Worm (Caenorhabditis elegans) whole organism, L2 larva: Measurements from ENCODE around the gene col-131.
A peak's percentile ranks its signal among the peaks of the same experiment; 100 is the strongest.

ENCODE experiments used
- C34F6.9 ChIP-seq: fragments of 150-350 bp; optimal IDR thresholded peaks from 2 replicates; lab custom pipeline; 2014; ENCODE audit warnings: missing biosample characterization, missing genetic modification characterization
- F13H6.1 ChIP-seq: sonication (generic microtip); optimal IDR thresholded peaks from 2 replicates; lab custom pipeline; 2016; ENCODE audit warnings: missing genetic modification characterization, missing compliant biosample characterization
- R02D3.7 ChIP-seq: fragments of 150-350 bp; optimal IDR thresholded peaks from 2 replicates; lab custom pipeline; 2014; ENCODE audit warnings: missing biosample characterization, missing genetic modification characterization
- Y55F3AM.14 ChIP-seq: fragments of 200-800 bp; sonication (Bioruptor generic); optimal IDR thresholded peaks from 2 replicates; lab custom pipeline; 2018; ENCODE audit warnings: mild to moderate bottlenecking, missing genetic modification characterization, missing compliant biosample characterization
- ZK546.5 ChIP-seq: sonication (generic microtip); optimal IDR thresholded peaks from 2 replicates; lab custom pipeline; 2017; ENCODE audit warnings: missing biosample characterization, missing genetic modification characterization
- alr-1 ChIP-seq: fragments of 150-350 bp; optimal IDR thresholded peaks from 2 replicates; lab custom pipeline; 2014; ENCODE audit warnings: missing biosample characterization, missing genetic modification characterization
- aly-2 ChIP-seq: fragments of 150-350 bp; optimal IDR thresholded peaks from 2 replicates; lab custom pipeline; 2014; ENCODE audit warnings: missing biosample characterization, missing genetic modification characterization
- ama-1 ChIP-seq: fragments of 150-350 bp; optimal IDR thresholded peaks from 2 replicates; lab custom pipeline; 2018; ENCODE audit warnings: inconsistent platforms
- ceh-16 ChIP-seq: fragments of 150-350 bp; optimal IDR thresholded peaks from 2 replicates; lab custom pipeline; 2014; ENCODE audit warnings: missing biosample characterization, missing genetic modification characterization
- ceh-82 ChIP-seq: fragments of 150-350 bp; optimal IDR thresholded peaks from 2 replicates; lab custom pipeline; 2014; ENCODE audit warnings: missing biosample characterization, missing genetic modification characterization
- crh-2 ChIP-seq: sonication (generic microtip); optimal IDR thresholded peaks from 2 replicates; lab custom pipeline; 2017; ENCODE audit warnings: missing biosample characterization, missing genetic modification characterization
- dmd-4 ChIP-seq: sonication (generic microtip); optimal IDR thresholded peaks from 2 replicates; lab custom pipeline; 2017; ENCODE audit warnings: missing biosample characterization, missing genetic modification characterization
- egl-27 ChIP-seq: sonication (generic microtip); optimal IDR thresholded peaks from 3 replicates; lab custom pipeline; 2017; ENCODE audit warnings: missing biosample characterization, missing genetic modification reagents, missing genetic modification characterization
- elt-1 ChIP-seq: fragments of 150-350 bp; optimal IDR thresholded peaks from 2 replicates; lab custom pipeline; 2014; ENCODE audit warnings: missing biosample characterization, missing genetic modification characterization
- fos-1 ChIP-seq: fragments of 150-350 bp; optimal IDR thresholded peaks from 2 replicates; lab custom pipeline; 2014; ENCODE audit warnings: missing biosample characterization, missing genetic modification characterization
- lin-11 ChIP-seq: fragments of 150-350 bp; sonication (generic microtip); optimal IDR thresholded peaks from 2 replicates; lab custom pipeline; 2014; ENCODE audit warnings: missing biosample characterization, missing genetic modification characterization, inconsistent platforms, mixed read lengths
- lin-13 ChIP-seq: fragments of 150-350 bp; optimal IDR thresholded peaks from 2 replicates; lab custom pipeline; 2014; ENCODE audit warnings: missing biosample characterization, missing genetic modification reagents, missing genetic modification characterization
- lin-39 ChIP-seq: fragments of 150-350 bp; optimal IDR thresholded peaks from 2 replicates; lab custom pipeline; 2014; ENCODE audit warnings: missing biosample characterization, missing genetic modification reagents, missing genetic modification characterization
- lsy-2 ChIP-seq, 2 experiments: fragments of 150-350 bp in 1 of 2; sonication (generic microtip) in 1 of 2; optimal IDR thresholded peaks; 2 replicates each; lab custom pipeline; 2014 to 2017; ENCODE audit warnings: missing biosample characterization in 2 of 2, missing genetic modification characterization in 2 of 2
- mbf-1 ChIP-seq: sonication (generic microtip); optimal IDR thresholded peaks from 2 replicates; lab custom pipeline; 2017; ENCODE audit warnings: missing biosample characterization, missing genetic modification characterization
- mdl-1 ChIP-seq, 2 experiments: fragments of 150-350 bp in 1 of 2; sonication (generic microtip) in 1 of 2; optimal IDR thresholded peaks; 2 replicates each; lab custom pipeline; 2017; ENCODE audit warnings: missing biosample characterization in 2 of 2, missing genetic modification characterization in 2 of 2
- nhr-11 ChIP-seq: fragments of 150-350 bp; optimal IDR thresholded peaks from 2 replicates; lab custom pipeline; 2014; ENCODE audit warnings: missing biosample characterization, missing genetic modification characterization
- nhr-12 ChIP-seq: fragments of 150-350 bp; optimal IDR thresholded peaks from 2 replicates; lab custom pipeline; 2014; ENCODE audit warnings: missing biosample characterization, missing genetic modification characterization
- nhr-129 ChIP-seq: fragments of 150-350 bp; optimal IDR thresholded peaks from 2 replicates; lab custom pipeline; 2014; ENCODE audit warnings: missing biosample characterization, missing genetic modification characterization
- nhr-21 ChIP-seq: fragments of 150-350 bp; optimal IDR thresholded peaks from 2 replicates; lab custom pipeline; 2014; ENCODE audit warnings: missing biosample characterization, missing genetic modification characterization
- nhr-23 ChIP-seq: fragments of 150-350 bp; optimal IDR thresholded peaks from 2 replicates; lab custom pipeline; 2014; ENCODE audit warnings: missing biosample characterization, missing genetic modification reagents, missing genetic modification characterization
- nhr-6 ChIP-seq: fragments of 150-350 bp; optimal IDR thresholded peaks from 2 replicates; lab custom pipeline; 2014; ENCODE audit warnings: missing biosample characterization, missing genetic modification characterization
- nhr-77 ChIP-seq: fragments of 150-350 bp; optimal IDR thresholded peaks from 2 replicates; lab custom pipeline; 2014; ENCODE audit warnings: missing biosample characterization, missing genetic modification characterization
- peb-1 ChIP-seq: fragments of 150-350 bp; optimal IDR thresholded peaks from 2 replicates; lab custom pipeline; 2014; ENCODE audit warnings: missing biosample characterization, missing genetic modification characterization
- sem-4 ChIP-seq: fragments of 150-350 bp; optimal IDR thresholded peaks from 2 replicates; lab custom pipeline; 2014; ENCODE audit warnings: missing biosample characterization, missing genetic modification reagents, missing genetic modification characterization
- skn-1 ChIP-seq: sonication (generic microtip); optimal IDR thresholded peaks from 2 replicates; lab custom pipeline; 2017; ENCODE audit warnings: missing biosample characterization, missing genetic modification characterization
- sma-3 ChIP-seq: sonication (generic microtip); optimal IDR thresholded peaks from 2 replicates; lab custom pipeline; 2016; ENCODE audit warnings: missing genetic modification reagents, missing genetic modification characterization, missing compliant biosample characterization
- sma-9 ChIP-seq, 2 experiments: fragments of 150-350 bp in 1 of 2; sonication (generic microtip) in 1 of 2; optimal IDR thresholded peaks; 2 replicates each; lab custom pipeline; 2014 to 2016; ENCODE audit warnings: missing genetic modification characterization in 2 of 2, mild to moderate bottlenecking in 1 of 2, missing biosample characterization in 1 of 2, missing compliant biosample characterization in 1 of 2, missing genetic modification reagents in 1 of 2, moderate library complexity in 1 of 2
- unc-39 ChIP-seq: fragments of 150-350 bp; optimal IDR thresholded peaks from 2 replicates; lab custom pipeline; 2014; ENCODE audit warnings: missing biosample characterization, missing genetic modification characterization
- unc-55 ChIP-seq: fragments of 150-350 bp; sonication (generic microtip); optimal IDR thresholded peaks from 3 replicates; lab custom pipeline; 2014; ENCODE audit warnings: missing biosample characterization, missing genetic modification reagents, missing genetic modification characterization
- zag-1 ChIP-seq: fragments of 150-350 bp; optimal IDR thresholded peaks from 2 replicates; lab custom pipeline; 2014; ENCODE audit warnings: missing biosample characterization, missing genetic modification characterization
- ztf-1 ChIP-seq: fragments of 200-800 bp; sonication (Bioruptor generic); conservative IDR thresholded peaks from 2 replicates; pipeline ENCODE4 v1.3.6; 2022; ENCODE audit warnings: missing genetic modification characterization, missing compliant biosample characterization
- ztf-11 ChIP-seq: sonication (generic microtip); optimal IDR thresholded peaks from 2 replicates; lab custom pipeline; 2017; ENCODE audit warnings: missing biosample characterization, missing genetic modification characterization
- ztf-4 ChIP-seq: fragments of 150-350 bp; optimal IDR thresholded peaks from 2 replicates; lab custom pipeline; 2014; ENCODE audit warnings: missing biosample characterization, missing genetic modification characterization

Gene col-131

DNA sequence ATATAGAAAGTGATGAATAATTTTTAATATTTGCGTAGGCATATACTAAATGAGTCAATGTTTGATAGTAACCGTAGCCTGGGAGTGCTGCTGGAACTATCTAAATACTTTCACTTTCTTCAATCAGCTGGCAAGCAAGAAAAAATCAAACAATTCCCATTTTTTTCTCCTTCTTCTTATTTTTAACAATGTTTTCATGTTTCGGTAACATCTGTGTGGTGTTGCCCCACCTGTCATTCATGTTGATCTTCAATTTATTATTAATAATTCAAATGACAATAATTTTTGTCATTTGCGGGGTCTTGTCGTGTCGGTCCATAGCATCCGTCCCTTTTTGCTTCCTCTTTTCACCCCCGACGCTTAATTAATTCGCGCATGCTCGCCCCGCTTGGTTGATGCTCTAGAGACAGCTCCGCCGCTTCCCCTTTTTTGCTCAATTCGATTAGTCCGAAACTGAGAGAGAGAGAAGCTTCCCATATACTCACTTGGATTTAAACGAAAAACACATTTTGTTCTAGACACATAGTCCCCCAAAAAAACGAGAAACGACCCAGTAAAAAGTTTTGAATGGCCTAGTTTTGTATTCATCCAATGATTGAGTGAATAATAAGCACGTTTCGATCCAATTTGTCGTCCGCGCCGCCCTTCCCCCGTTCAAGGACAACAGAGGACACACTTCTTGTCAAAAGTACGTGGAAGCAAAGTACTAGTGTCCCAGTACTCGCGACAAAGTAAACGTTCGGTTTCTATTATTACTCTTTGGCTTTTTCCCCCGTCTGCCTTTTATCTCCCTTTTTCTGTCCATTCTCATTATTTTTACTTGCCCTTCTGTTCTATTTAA lies 39.1 kb downstream of the col-131 start:
- peak; percentile 32 for TF ChIP-seq nhr-129 (tag; lab: Kevin White, UChicago)
- peak; percentile 17 for TF ChIP-seq Y55F3AM.14 (GFP tag; lab: Kevin White, UChicago)
- TF ChIP-seq ZK546.5 (tag; lab: Kevin White, UChicago) = no peak
- TF ChIP-seq sem-4 (tag; lab: Kevin White, UChicago) = peak; percentile 48
- TF ChIP-seq crh-2 (tag; lab: Kevin White, UChicago) = peak; percentile 1

DNA sequence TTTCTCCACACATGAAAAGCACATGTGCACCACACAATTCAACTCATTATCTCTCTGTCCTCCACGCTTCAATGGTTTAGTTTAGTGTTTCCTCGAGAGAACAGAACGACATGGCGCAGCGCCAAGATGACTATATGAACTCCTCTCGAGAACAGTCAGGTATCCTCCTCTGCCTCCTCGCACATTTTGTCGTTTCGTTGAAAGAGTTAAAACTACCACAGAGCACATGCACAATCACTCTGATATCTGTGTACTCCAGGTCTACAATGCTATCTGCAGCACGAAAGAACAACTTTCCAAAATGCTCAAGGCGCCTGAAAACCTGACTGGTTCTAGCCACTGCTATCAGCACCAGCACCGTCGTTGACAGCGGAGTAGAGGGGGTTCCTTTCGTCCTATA lies 40.3 kb downstream of the col-131 start:
- TF ChIP-seq mdl-1 (tag; optimal IDR thresholded peaks at IDR 0.05; lab: Kevin White, UChicago) (peak in 1 of 2 experiments; percentile 8), sem-4 (tag; lab: Kevin White, UChicago) (no peak), aly-2 (tag; lab: Kevin White, UChicago) (no peak), ztf-4 (tag; lab: Kevin White, UChicago) (no peak), nhr-12 (tag; lab: Kevin White, UChicago) (no peak), crh-2 (tag; lab: Kevin White, UChicago) (peak; percentile 2), mbf-1 (tag; lab: Kevin White, UChicago) (no peak), ztf-1 (GFP tag; lab: Robert Waterston, UW) (no peak), nhr-23 (tag; lab: Kevin White, UChicago) (no peak), nhr-21 (no peak), sma-9 (GFP tag; optimal IDR thresholded peaks at IDR 0.05; lab: Kevin White, UChicago) (peak; percentile 85), sma-9 (tag; optimal IDR thresholded peaks at IDR 0.05; lab: Kevin White, UChicago) (no peak), F13H6.1 (tag; lab: Kevin White, UChicago) (no peak), lin-13 (GFP tag; lab: Kevin White, UChicago) (no peak), fos-1 (peak; percentile 69), unc-55 (GFP tag; lab: Kevin White, UChicago) (no peak), dmd-4 (no peak), ZK546.5 (tag; lab: Kevin White, UChicago) (no peak), unc-39 (tag; lab: Kevin White, UChicago) (no peak), alr-1 (no peak), ceh-16 (tag; lab: Kevin White, UChicago) (no peak), ama-1 (lab: Kevin White, UChicago) (no peak), zag-1 (no peak), peb-1 (tag; lab: Kevin White, UChicago) (no peak), sma-3 (GFP tag; lab: Kevin White, UChicago) (no peak), ztf-11 (tag; lab: Kevin White, UChicago) (no peak)

DNA sequence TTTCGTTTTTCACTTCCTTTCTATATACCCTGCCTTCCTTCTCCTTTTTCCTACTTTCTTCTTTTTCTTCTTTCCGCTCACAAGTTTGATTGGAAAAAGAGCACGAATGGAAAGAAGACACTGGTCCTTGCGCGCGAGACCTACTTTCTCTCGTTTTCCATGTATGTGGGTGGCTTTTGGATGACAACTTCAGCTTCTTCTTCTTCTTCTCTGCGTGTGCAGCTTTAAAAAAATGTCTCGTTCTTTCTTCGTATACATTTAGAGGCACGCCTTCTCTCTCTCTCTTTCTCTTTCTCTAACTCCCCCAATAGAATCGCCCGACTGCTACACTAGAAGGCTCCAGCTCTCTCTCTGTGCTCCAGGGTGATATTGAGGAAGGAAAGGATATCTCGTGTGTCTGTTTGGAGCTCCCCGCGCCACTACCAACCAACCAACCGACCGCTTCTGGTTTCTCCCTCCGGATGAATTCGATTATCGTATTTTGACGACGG lies 41.2 kb downstream of the col-131 start:
- no peak for TF ChIP-seq unc-39 (tag; lab: Kevin White, UChicago)
- no peak for TF ChIP-seq R02D3.7 (tag; lab: Kevin White, UChicago)
- no peak for TF ChIP-seq nhr-11
- peak; percentile 58 for TF ChIP-seq C34F6.9 (tag; lab: Kevin White, UChicago)
- TF ChIP-seq mbf-1 (tag; lab: Kevin White, UChicago) = no peak
- TF ChIP-seq nhr-6 (tag; lab: Kevin White, UChicago) = no peak
- peak; percentile 7 to 46 for TF ChIP-seq mdl-1 (tag; optimal IDR thresholded peaks at IDR 0.05; lab: Kevin White, UChicago)
- TF ChIP-seq egl-27 (tag; lab: Kevin White, UChicago) = peak; percentile 4
- TF ChIP-seq nhr-23 (tag; lab: Kevin White, UChicago) = no peak
- peak; percentile 12 for TF ChIP-seq lin-13 (GFP tag; lab: Kevin White, UChicago)
- TF ChIP-seq lin-11 (tag; lab: Kevin White, UChicago) = peak; percentile 2
- TF ChIP-seq nhr-77 (tag; lab: Kevin White, UChicago) = no peak
- TF ChIP-seq skn-1 (tag; lab: Kevin White, UChicago) = no peak
- peak; percentile 44 for TF ChIP-seq Y55F3AM.14 (GFP tag; lab: Kevin White, UChicago)
- no peak for TF ChIP-seq ztf-4 (tag; lab: Kevin White, UChicago)
- peak; percentile 17 for TF ChIP-seq zag-1
- TF ChIP-seq ceh-82 = no peak
- TF ChIP-seq ztf-11 (tag; lab: Kevin White, UChicago) = no peak
- peak; percentile 49 for TF ChIP-seq F13H6.1 (tag; lab: Kevin White, UChicago)
- TF ChIP-seq nhr-129 (tag; lab: Kevin White, UChicago) = peak; percentile 81
- no peak for TF ChIP-seq ama-1 (lab: Kevin White, UChicago)
- no peak for TF ChIP-seq lin-39 (tag; lab: Kevin White, UChicago)
- TF ChIP-seq aly-2 (tag; lab: Kevin White, UChicago) = no peak
- TF ChIP-seq crh-2 (tag; lab: Kevin White, UChicago) = peak; percentile 58
- TF ChIP-seq dmd-4 = no peak
- TF ChIP-seq elt-1 (tag; lab: Kevin White, UChicago) = no peak
- no peak for TF ChIP-seq ZK546.5 (tag; lab: Kevin White, UChicago)
- TF ChIP-seq lsy-2 (tag; optimal IDR thresholded peaks at IDR 0.05; lab: Kevin White, UChicago) = peak; percentile 1 to 23
- TF ChIP-seq unc-55 (GFP tag; lab: Kevin White, UChicago) = peak; percentile 75
- no peak for TF ChIP-seq fos-1
